Worm (Caenorhabditis elegans) whole organism, early embryonic: ENCODE measurements around the gene lurp-4.

Source experiments
- B0310.2 ChIP-seq: sonication (generic microtip); optimal IDR thresholded peaks from 2 replicates; lab custom pipeline; 2016; ENCODE audit warnings: mild to moderate bottlenecking, missing genetic modification characterization, missing compliant biosample characterization
- F13C5.2 ChIP-seq: sonication (generic microtip); optimal IDR thresholded peaks from 2 replicates; lab custom pipeline; 2017; ENCODE audit warnings: mild to moderate bottlenecking, missing genetic modification characterization, inconsistent platforms, missing compliant biosample characterization
- ceh-13 ChIP-seq: fragments of 200-800 bp; sonication (Bioruptor generic); optimal IDR thresholded peaks from 2 replicates; lab custom pipeline; 2018; ENCODE audit warnings: mild to moderate bottlenecking, missing genetic modification characterization, missing compliant biosample characterization
- ceh-36 ChIP-seq: sonication (generic microtip); optimal IDR thresholded peaks from 2 replicates; lab custom pipeline; 2016; ENCODE audit warnings: missing genetic modification characterization, inconsistent platforms, missing compliant biosample characterization
- flt-1 ChIP-seq: fragments of 200-800 bp; sonication (Bioruptor generic); IDR thresholded peaks from 2 replicates; pipeline ENCODE4 v1.3.6; 2022; ENCODE audit warnings: missing genetic modification characterization, missing compliant biosample characterization
- hmbx-1 ChIP-seq: sonication (generic microtip); optimal IDR thresholded peaks from 2 replicates; lab custom pipeline; 2016; ENCODE audit warnings: mild to moderate bottlenecking, missing genetic modification characterization, missing compliant biosample characterization
- hmg-4 ChIP-seq: fragments of 200-800 bp; sonication (Bioruptor generic); optimal IDR thresholded peaks from 2 replicates; lab custom pipeline; 2018; ENCODE audit warnings: mild to moderate bottlenecking, missing genetic modification characterization, missing compliant biosample characterization
- scrt-1 ChIP-seq: fragments of 200-800 bp; sonication (Bioruptor generic); IDR thresholded peaks from 2 replicates; pipeline ENCODE4 v1.3.6; 2022; ENCODE audit warnings: missing genetic modification characterization, missing compliant biosample characterization
- sea-1 ChIP-seq: fragments of 200-800 bp; sonication (Bioruptor generic); conservative IDR thresholded peaks from 2 replicates; pipeline ENCODE4 v1.3.6; 2022; ENCODE audit warnings: missing genetic modification characterization, missing compliant biosample characterization

Gene lurp-4

ce11 chrV:13138681-13139080, 46.2 kb downstream of the lurp-4 start, which contains the start of gene dhc-3:
TSS of gene dhc-3 (plus strand) at chrV:13138981.
- no peak for TF ChIP-seq scrt-1 (GFP tag; lab: Robert Waterston, UW)
- TF ChIP-seq ceh-36 (tag; lab: Kevin White, UChicago) = no peak
- no peak for TF ChIP-seq B0310.2 (tag; lab: Kevin White, UChicago)
- no peak for TF ChIP-seq ceh-13
- TF ChIP-seq hmg-4 (GFP tag; lab: Kevin White, UChicago) = no peak
- TF ChIP-seq hmbx-1 = no peak
- TF ChIP-seq sea-1 (GFP tag; lab: Robert Waterston, UW) = no peak
- no peak for TF ChIP-seq F13C5.2
- TF ChIP-seq flt-1 (GFP tag; lab: Robert Waterston, UW) = no peak
